Worm (Caenorhabditis elegans): ENCODE results near the gene C43F9.7.

Gene C43F9.7

ce11 chrIV:10590649-10591048 is 2.8 kb downstream of the C43F9.7 start, which contains the start of the genes C43F9.5 and nkb-2:
Gene C43F9.5, minus strand, starts transcription at chrIV:10590749.
Gene nkb-2, plus strand, starts transcription at chrIV:10590925.
- TF ChIP-seq unc-62 (GFP tag; optimal IDR thresholded peaks at IDR 0.05): no peak

- TF ChIP-seq unc-62 (GFP tag; optimal IDR thresholded peaks at IDR 0.05): no peak
Measured at ce11 chrIV:10589072-10589471, 4.4 kb downstream of the C43F9.7 start, which contains the start of gene C43F9.4. Gene C43F9.4, minus strand, starts transcription at chrIV:10589172.

- TF ChIP-seq unc-62 (GFP tag; optimal IDR thresholded peaks at IDR 0.05): no peak
Measured at ce11 chrIV:10584237-10584636, 9.2 kb downstream of the C43F9.7 start, which contains the start of gene oac-8. Gene oac-8, plus strand, starts transcription at chrIV:10584537.

ce11 chrIV:10578367-10578766 is 15.1 kb downstream of the C43F9.7 start, which contains the start of gene lgc-43:
Gene lgc-43, plus strand, starts transcription at chrIV:10578667.
- no peak for TF ChIP-seq unc-62 (GFP tag; optimal IDR thresholded peaks at IDR 0.05)

- TF ChIP-seq unc-62 (GFP tag; optimal IDR thresholded peaks at IDR 0.05): no peak
Measured at ce11 chrIV:10577600-10577999, 15.9 kb downstream of the C43F9.7 start.

ce11 chrIV:10576624-10577023 is 16.8 kb downstream of the C43F9.7 start:
- no peak for TF ChIP-seq unc-62 (GFP tag; optimal IDR thresholded peaks at IDR 0.05)

ce11 chrIV:10576050-10576449 is 17.4 kb downstream of the C43F9.7 start, which contains the start of gene efn-2:
Gene efn-2, plus strand, starts transcription at chrIV:10576350.
- TF ChIP-seq unc-62 (GFP tag; optimal IDR thresholded peaks at IDR 0.05): no peak

- no peak for TF ChIP-seq unc-62 (GFP tag; optimal IDR thresholded peaks at IDR 0.05)
Measured at ce11 chrIV:10574471-10574870, 19.0 kb downstream of the C43F9.7 start.

ce11 chrIV:10573471-10573870 is 20.0 kb downstream of the C43F9.7 start:
- TF ChIP-seq unc-62 (GFP tag; optimal IDR thresholded peaks at IDR 0.05): no peak

- no peak for TF ChIP-seq unc-62 (GFP tag; optimal IDR thresholded peaks at IDR 0.05)
Measured at ce11 chrIV:10571020-10571419, 22.4 kb downstream of the C43F9.7 start.

ce11 chrIV:10570065-10570464 is 23.4 kb downstream of the C43F9.7 start:
- TF ChIP-seq unc-62 (GFP tag; optimal IDR thresholded peaks at IDR 0.05): no peak

ce11 chrIV:10567822-10568221 is 25.6 kb downstream of the C43F9.7 start:
- no peak for TF ChIP-seq unc-62 (GFP tag; optimal IDR thresholded peaks at IDR 0.05)

ce11 chrIV:10565282-10565681 is 28.2 kb downstream of the C43F9.7 start:
- no peak for TF ChIP-seq unc-62 (GFP tag; optimal IDR thresholded peaks at IDR 0.05)

ce11 chrIV:10564613-10565012 is 28.9 kb downstream of the C43F9.7 start:
- no peak for TF ChIP-seq unc-62 (GFP tag; optimal IDR thresholded peaks at IDR 0.05)

ce11 chrIV:10561605-10562004 is 31.9 kb downstream of the C43F9.7 start, which contains the start of gene him-8:
Gene him-8, plus strand, starts transcription at chrIV:10561905.
- no peak for TF ChIP-seq unc-62 (GFP tag; optimal IDR thresholded peaks at IDR 0.05)

ce11 chrIV:10558415-10558814 is 35.1 kb downstream of the C43F9.7 start, which contains the start of gene zim-3:
Gene zim-3, plus strand, starts transcription at chrIV:10558715.
- TF ChIP-seq unc-62 (GFP tag; optimal IDR thresholded peaks at IDR 0.05): no peak

- TF ChIP-seq unc-62 (GFP tag; optimal IDR thresholded peaks at IDR 0.05): no peak
Measured at ce11 chrIV:10554947-10555346, 38.5 kb downstream of the C43F9.7 start, which contains the start of gene zim-2. Gene zim-2, plus strand, starts transcription at chrIV:10555247.

All from whole organism, dauer.